Fruit fly (Drosophila melanogaster): ENCODE measurements around the gene Grl36b.

Grl36b gene

DNA sequence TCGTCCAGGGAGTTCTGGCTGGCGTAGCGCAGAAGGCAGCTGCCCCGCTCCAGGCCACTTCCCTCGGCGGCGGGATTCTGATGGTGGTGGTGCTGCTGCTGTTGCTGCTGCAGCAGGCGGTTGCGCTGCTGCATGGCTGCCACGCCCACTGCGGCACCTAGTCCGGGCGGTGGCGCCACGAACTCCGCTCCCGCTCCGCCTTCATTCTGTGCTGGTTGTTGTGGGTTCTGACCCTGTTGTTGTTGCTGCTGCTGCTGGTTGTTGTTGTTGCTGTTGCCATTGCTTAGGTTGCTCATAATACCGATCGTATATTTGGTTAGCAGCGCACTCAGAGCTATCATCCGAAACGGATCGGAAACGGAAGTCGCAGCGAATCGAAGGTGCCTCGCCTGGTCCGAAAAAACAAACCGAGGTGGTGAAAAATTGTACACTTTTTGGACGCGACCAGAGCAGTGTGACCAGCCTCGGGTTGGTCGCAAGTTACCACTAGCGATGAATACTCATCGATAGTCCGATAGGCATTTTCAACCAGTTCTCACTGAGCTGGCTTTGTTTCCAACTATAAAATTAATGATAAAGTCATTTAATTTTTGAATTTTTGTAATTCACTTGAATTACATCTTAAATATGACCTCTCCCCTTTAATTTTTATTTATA, 12.2 kb upstream of the Grl36b start, which contains the start of gene kel (continued):
- TF ChIP-seq Deaf1 (tag; optimal IDR thresholded peaks at IDR 0.05) (peak; percentile 53), MBD-R2 (GFP tag; IDR thresholded peaks at IDR 0.05) (peak; percentile 73; the same call in 1 of the 2 replicates), pum (GFP tag; optimal IDR thresholded peaks at IDR 0.05) (no peak), CG2875 (GFP tag; optimal IDR thresholded peaks at IDR 0.05) (peak; percentile 33), Stat92E (GFP tag; optimal IDR thresholded peaks at IDR 0.05) (peak in 1 of 3 experiments; percentile 60), pb (GFP tag; optimal IDR thresholded peaks at IDR 0.05) (no peak), CG5953 (GFP tag; IDR thresholded peaks at IDR 0.05) (no peak), stc (GFP tag; IDR thresholded peaks at IDR 0.05) (0 out of 2 replicates have a peak, but pooled peaks have one; percentile 37), CG12769 (tag; optimal IDR thresholded peaks at IDR 0.05) (peak; percentile 53), CG10147 (GFP tag; optimal IDR thresholded peaks at IDR 0.05) (peak; percentile 8), Ets97D (GFP tag; optimal IDR thresholded peaks at IDR 0.05) (peak; percentile 93), wek (GFP tag; optimal IDR thresholded peaks at IDR 0.05) (peak; percentile 83), CG4707 (GFP tag; optimal IDR thresholded peaks at IDR 0.05) (peak; percentile 15), B-H1 (GFP tag; IDR thresholded peaks at IDR 0.05) (no peak; the same call in 2 of the 3 replicates), slbo (GFP tag; IDR thresholded peaks at IDR 0.05) (peak; percentile 68), Atf6 (GFP tag; IDR thresholded peaks at IDR 0.05) (0 out of 2 replicates have a peak, but pooled peaks have one; percentile 36), CG14710 (tag; optimal IDR thresholded peaks at IDR 0.05) (peak; percentile 70), bab2 (GFP tag; optimal IDR thresholded peaks at IDR 0.05) (peak; percentile 16), CG17361 (GFP tag; IDR thresholded peaks at IDR 0.05) (peak; percentile 50; the same call in 2 of the 3 replicates), slp2 (GFP tag; optimal IDR thresholded peaks at IDR 0.05) (no peak), CG8359 (GFP tag; optimal IDR thresholded peaks at IDR 0.05; ENCODE audit: borderline replicate concordance) (no peak), CG1024 (GFP tag; IDR thresholded peaks at IDR 0.05) (peak; percentile 60), Ssrp (tag; optimal IDR thresholded peaks at IDR 0.05) (peak; percentile 25), crol (GFP tag; IDR thresholded peaks at IDR 0.05) (no peak; the same call in 1 of the 2 replicates), NFAT (GFP tag; IDR thresholded peaks at IDR 0.05) (peak; percentile 59), CG12155 (GFP tag; optimal IDR thresholded peaks at IDR 0.05) (peak; percentile 30), her (GFP tag; optimal IDR thresholded peaks at IDR 0.05) (peak; percentile 68), Sox102F (GFP tag; optimal IDR thresholded peaks at IDR 0.05) (peak; percentile 27), tgo (GFP tag; IDR thresholded peaks at IDR 0.05) (no peak), chm (GFP tag; IDR thresholded peaks at IDR 0.05) (peak; percentile 73), CG7271 (tag; optimal IDR thresholded peaks at IDR 0.05) (peak; percentile 88), Bgb (GFP tag; IDR thresholded peaks at IDR 0.05; ENCODE audit: partially characterized antibody) (peak; percentile 84), Drgx (GFP tag; IDR thresholded peaks at IDR 0.05) (peak; percentile 49; the same call in 1 of the 2 replicates), CG6689 (GFP tag; IDR thresholded peaks at IDR 0.05) (no peak), seq (GFP tag; IDR thresholded peaks at IDR 0.05) (peak; percentile 52), br (optimal IDR thresholded peaks at IDR 0.05) (no peak), CG17186 (GFP tag; optimal IDR thresholded peaks at IDR 0.05) (peak; percentile 22), lola (GFP tag; optimal IDR thresholded peaks at IDR 0.05) (no peak), vfl (GFP tag; optimal IDR thresholded peaks at IDR 0.05) (peak; percentile 6), Hsf (GFP tag; optimal IDR thresholded peaks at IDR 0.05) (peak; percentile 47), h (optimal IDR thresholded peaks at IDR 0.05) (no peak), ase (GFP tag; IDR thresholded peaks at IDR 0.05) (no peak), CG11456 (GFP tag; IDR thresholded peaks at IDR 0.05) (peak; percentile 65; the same call in 2 of the 3 replicates), CG7928 (GFP tag; optimal IDR thresholded peaks at IDR 0.05) (no peak), E2f1 (GFP tag; IDR thresholded peaks at IDR 0.05) (no peak), sqz (GFP tag; optimal IDR thresholded peaks at IDR 0.05) (no peak), CG6654 (GFP tag; optimal IDR thresholded peaks at IDR 0.05) (no peak), fd64A (GFP tag; optimal IDR thresholded peaks at IDR 0.05) (peak; percentile 62), CG3281 (GFP tag; optimal IDR thresholded peaks at IDR 0.05) (peak; percentile 75), CHES-1-like (GFP tag; optimal IDR thresholded peaks at IDR 0.05) (peak; percentile 51)
